Fruit fly (Drosophila melanogaster) whole organism, adult: ENCODE measurements around the gene ebd2.

Experiments used
- CG11617 ChIP-seq: fragments of 200-800 bp; sonication (Bioruptor generic); optimal IDR thresholded peaks from 2 replicates; lab custom pipeline; 2017; ENCODE audit warnings: mild to moderate bottlenecking, missing biosample characterization, missing genetic modification reagents, missing genetic modification characterization
- CG12768 ChIP-seq: fragments of 200-800 bp; sonication (Bioruptor generic); optimal IDR thresholded peaks from 2 replicates; lab custom pipeline; 2017; ENCODE audit warnings: missing biosample characterization, missing genetic modification characterization, mild to moderate bottlenecking, moderate library complexity, missing genetic modification reagents
- CG14711 ChIP-seq: fragments of 200-800 bp; sonication (Bioruptor generic); optimal IDR thresholded peaks from 2 replicates; lab custom pipeline; 2018; ENCODE audit warnings: missing biosample characterization, mild to moderate bottlenecking, missing genetic modification characterization, moderate library complexity
- CG1620 ChIP-seq: fragments of 200-800 bp; sonication (Bioruptor generic); optimal IDR thresholded peaks from 2 replicates; lab custom pipeline; 2016; ENCODE audit warnings: missing biosample characterization, missing genetic modification characterization
- CG33017 ChIP-seq: fragments of 200-800 bp; sonication (Bioruptor generic); optimal IDR thresholded peaks from 2 replicates; lab custom pipeline; 2018; ENCODE audit warnings: missing biosample characterization, mild to moderate bottlenecking, missing genetic modification characterization, moderate library complexity
- CG5204 ChIP-seq: fragments of 200-800 bp; sonication (Bioruptor generic); optimal IDR thresholded peaks from 2 replicates; lab custom pipeline; 2016; ENCODE audit warnings: missing biosample characterization, missing genetic modification characterization
- CG7045 ChIP-seq: fragments of 200-800 bp; sonication (Bioruptor generic); optimal IDR thresholded peaks from 2 replicates; lab custom pipeline; 2017; ENCODE audit warnings: missing biosample characterization, mild to moderate bottlenecking, missing genetic modification characterization
- CG7101 ChIP-seq: fragments of 200-800 bp; sonication (Bioruptor generic); optimal IDR thresholded peaks from 2 replicates; lab custom pipeline; 2018; ENCODE audit warnings: missing biosample characterization, mild to moderate bottlenecking, missing genetic modification characterization, moderate library complexity
- Clk ChIP-seq: fragments of 200-800 bp; sonication (Bioruptor generic); optimal IDR thresholded peaks from 2 replicates; lab custom pipeline; 2017; ENCODE audit warnings: missing biosample characterization, missing genetic modification characterization
- Crg-1 ChIP-seq: fragments of 200-800 bp; sonication (Bioruptor generic); optimal IDR thresholded peaks from 2 replicates; lab custom pipeline; 2016; ENCODE audit warnings: missing biosample characterization, missing genetic modification characterization
- Hr96 ChIP-seq: fragments of 200-800 bp; sonication (Bioruptor generic); optimal IDR thresholded peaks from 2 replicates; lab custom pipeline; 2016; ENCODE audit warnings: missing biosample characterization, missing genetic modification characterization
- Mnt ChIP-seq: fragments of 200-800 bp; sonication (Bioruptor generic); optimal IDR thresholded peaks from 2 replicates; lab custom pipeline; 2016; ENCODE audit warnings: missing biosample characterization, mild to moderate bottlenecking, missing genetic modification characterization
- bab1 ChIP-seq: fragments of 200-800 bp; sonication (Bioruptor generic); optimal IDR thresholded peaks from 3 replicates; lab custom pipeline; 2019; ENCODE audit warnings: missing biosample characterization, mild to moderate bottlenecking, missing genetic modification characterization, moderate library complexity
- cic ChIP-seq: fragments of 200-800 bp; sonication (Bioruptor generic); optimal IDR thresholded peaks from 2 replicates; lab custom pipeline; 2017; ENCODE audit warnings: missing biosample characterization, mild to moderate bottlenecking, missing genetic modification characterization, moderate library complexity
- cnc ChIP-seq, 2 experiments: fragments of >200 bp; optimal IDR thresholded peaks; 2 replicates each; lab custom pipeline; 2017
- kay ChIP-seq: fragments of 200-800 bp; sonication (Bioruptor generic); peaks from one replicate; lab custom pipeline; 2016; ENCODE audit warnings: missing biosample characterization, missing genetic modification characterization, borderline replicate concordance
- ovo ChIP-seq: fragments of 200-800 bp; sonication (Bioruptor generic); optimal IDR thresholded peaks from 2 replicates; lab custom pipeline; 2016; ENCODE audit warnings: missing biosample characterization, missing genetic modification characterization
- pad ChIP-seq: fragments of 200-800 bp; sonication (Bioruptor generic); optimal IDR thresholded peaks from 3 replicates; lab custom pipeline; 2017; ENCODE audit warnings: missing biosample characterization, missing genetic modification characterization, mild to moderate bottlenecking, moderate library complexity, missing genetic modification reagents
- tj ChIP-seq: fragments of 200-800 bp; sonication (Bioruptor generic); optimal IDR thresholded peaks from 3 replicates; lab custom pipeline; 2017; ENCODE audit warnings: missing biosample characterization, mild to moderate bottlenecking, missing genetic modification characterization, moderate library complexity
- toe ChIP-seq: fragments of 200-800 bp; sonication (Bioruptor generic); optimal IDR thresholded peaks from 2 replicates; lab custom pipeline; 2016; ENCODE audit warnings: missing biosample characterization, missing genetic modification characterization

Gene ebd2

DNA sequence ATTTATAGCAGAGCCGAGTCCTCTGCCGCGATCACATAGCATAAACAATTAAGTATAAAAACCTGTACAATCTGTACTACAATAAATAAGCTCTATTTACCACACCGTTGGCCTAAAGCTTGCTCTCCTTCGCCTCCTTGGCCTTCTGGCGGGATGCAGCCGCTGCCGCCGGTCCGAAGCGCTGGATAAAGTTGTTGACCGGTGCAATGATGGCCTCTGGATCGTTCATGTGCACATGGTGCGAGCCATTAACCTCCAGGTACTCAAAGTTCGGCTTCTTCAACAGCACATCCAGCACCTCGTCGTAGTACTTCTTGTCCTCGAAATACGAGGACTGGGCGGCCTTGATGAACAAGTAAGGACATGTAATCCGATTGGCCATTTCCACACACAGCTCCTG is 46.6 kb downstream of the ebd2 start:
- no peak for TF ChIP-seq CG14711
- TF ChIP-seq Hr96 = no peak
- TF ChIP-seq Mnt = no peak
- TF ChIP-seq CG11617 (GFP tag; lab: Kevin White, UChicago) = no peak
- TF ChIP-seq pad = no peak
- no peak for TF ChIP-seq toe
- TF ChIP-seq CG33017 = no peak
- TF ChIP-seq kay (GFP tag; lab: Kevin White, UChicago) = no peak
- no peak for TF ChIP-seq Crg-1
- TF ChIP-seq CG12768 (GFP tag; lab: Kevin White, UChicago) = no peak
- no peak for TF ChIP-seq cnc (optimal IDR thresholded peaks at IDR 0.05; lab: Kevin White, UChicago)
- no peak for TF ChIP-seq CG7101 (tag; lab: Kevin White, UChicago)

DNA sequence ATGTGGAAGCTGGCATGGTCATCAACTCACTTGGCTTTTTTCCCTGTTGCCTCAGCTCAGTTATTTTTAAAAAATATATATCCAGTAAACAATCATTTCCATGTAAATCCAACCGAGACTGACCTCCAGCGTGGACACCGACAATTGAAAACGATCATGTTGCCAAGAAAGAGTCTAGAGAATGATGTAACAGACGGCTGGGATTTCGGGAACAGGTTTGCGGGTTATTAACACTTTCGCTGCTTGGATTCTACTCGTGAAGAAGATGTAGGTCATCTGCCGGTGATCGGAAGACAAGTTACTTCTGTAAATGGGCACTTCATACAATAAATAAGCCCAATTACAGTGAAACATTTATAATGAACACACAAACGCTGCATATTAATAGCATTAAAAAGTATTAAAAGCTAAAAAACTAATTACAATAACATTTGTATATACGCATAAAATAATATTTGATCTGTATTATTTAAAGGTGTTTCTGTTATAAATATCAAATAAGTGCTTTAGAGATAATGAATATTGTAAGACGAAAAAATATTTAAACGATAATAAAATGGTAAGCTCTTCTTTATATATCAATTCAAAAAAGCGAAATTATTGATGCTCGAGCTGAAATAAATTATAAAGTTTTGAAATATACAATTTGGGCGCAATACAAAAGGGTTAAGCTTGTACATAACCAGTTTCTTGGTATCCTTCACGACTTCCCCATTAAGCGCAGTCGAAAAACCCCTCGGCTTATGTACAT is 47.2 kb downstream of the ebd2 start:
- TF ChIP-seq pad (no peak), CG7101 (tag; lab: Kevin White, UChicago) (no peak), toe (no peak), CG5204 (GFP tag; lab: Kevin White, UChicago) (no peak), CG14711 (no peak), kay (GFP tag; lab: Kevin White, UChicago) (no peak), Hr96 (no peak), Crg-1 (no peak), CG11617 (GFP tag; lab: Kevin White, UChicago) (no peak), cnc (optimal IDR thresholded peaks at IDR 0.05; lab: Kevin White, UChicago) (no peak), CG1620 (GFP tag; lab: Kevin White, UChicago) (no peak), CG7045 (GFP tag; lab: Kevin White, UChicago) (no peak), tj (GFP tag; lab: Kevin White, UChicago) (no peak), bab1 (GFP tag; lab: Kevin White, UChicago) (no peak), CG12768 (GFP tag; lab: Kevin White, UChicago) (no peak), Clk (GFP tag; lab: Kevin White, UChicago) (no peak), ovo (GFP tag; lab: Kevin White, UChicago) (no peak), Mnt (no peak), CG33017 (no peak), cic (GFP tag; lab: Kevin White, UChicago) (no peak)

DNA sequence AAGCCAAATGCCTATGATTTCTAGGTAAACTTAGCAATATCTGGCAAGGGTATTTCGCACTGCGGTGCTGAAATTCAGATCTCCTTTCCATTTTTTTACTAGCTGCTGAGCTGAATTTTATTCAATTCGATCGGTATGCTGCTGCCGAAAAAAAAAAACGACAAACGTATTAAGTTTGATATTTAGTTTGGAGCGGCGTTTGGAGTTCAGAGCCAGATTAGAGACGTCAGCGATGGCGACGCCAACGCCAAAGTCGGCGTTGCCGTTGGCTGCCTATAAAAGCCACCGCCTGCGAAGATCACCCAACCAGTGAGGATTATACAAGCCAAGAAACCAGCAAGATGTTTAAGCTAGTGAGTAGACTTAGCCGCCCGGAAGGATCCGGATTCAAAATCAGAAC is 48.8 kb downstream of the ebd2 start, which contains the start of gene Cpr78Cc:
Gene Cpr78Cc (plus strand): TSS at position 301 of the 400 bp plus-strand sequence.
- TF ChIP-seq cic (GFP tag; lab: Kevin White, UChicago) = no peak
- no peak for TF ChIP-seq toe
- no peak for TF ChIP-seq CG1620 (GFP tag; lab: Kevin White, UChicago)
- no peak for TF ChIP-seq ovo (GFP tag; lab: Kevin White, UChicago)
- no peak for TF ChIP-seq CG11617 (GFP tag; lab: Kevin White, UChicago)
- no peak for TF ChIP-seq CG33017
- TF ChIP-seq kay (GFP tag; lab: Kevin White, UChicago) = no peak
- no peak for TF ChIP-seq Crg-1
- TF ChIP-seq Hr96 = no peak
- TF ChIP-seq bab1 (GFP tag; lab: Kevin White, UChicago) = no peak
- TF ChIP-seq CG7045 (GFP tag; lab: Kevin White, UChicago) = no peak
- TF ChIP-seq cnc (optimal IDR thresholded peaks at IDR 0.05; lab: Kevin White, UChicago) = no peak
- TF ChIP-seq pad = no peak
- no peak for TF ChIP-seq CG12768 (GFP tag; lab: Kevin White, UChicago)
- no peak for TF ChIP-seq CG14711
- TF ChIP-seq Clk (GFP tag; lab: Kevin White, UChicago) = no peak

DNA sequence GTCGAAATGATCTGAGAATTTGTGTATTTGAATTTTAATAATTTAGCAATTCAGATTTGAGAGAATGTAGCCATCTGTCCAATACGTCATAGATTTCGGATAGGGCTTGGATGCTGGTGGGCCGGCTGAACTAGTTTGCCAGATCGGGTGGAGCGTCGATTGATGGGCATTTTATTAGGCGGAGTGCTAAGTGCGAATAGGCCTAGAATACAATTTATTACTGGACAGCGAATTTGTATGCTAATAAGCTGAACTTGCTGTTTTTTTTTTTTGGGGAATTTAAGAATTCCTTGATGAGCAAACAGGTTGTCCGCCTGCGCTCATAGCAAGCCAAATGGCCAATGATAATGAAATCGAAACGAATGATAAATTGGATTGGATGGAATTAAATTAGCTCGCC is 49.9 kb downstream of the ebd2 start:
- TF ChIP-seq cnc (optimal IDR thresholded peaks at IDR 0.05; lab: Kevin White, UChicago) = no peak
- no peak for TF ChIP-seq Clk (GFP tag; lab: Kevin White, UChicago)
- no peak for TF ChIP-seq CG5204 (GFP tag; lab: Kevin White, UChicago)
- no peak for TF ChIP-seq bab1 (GFP tag; lab: Kevin White, UChicago)
- TF ChIP-seq CG7045 (GFP tag; lab: Kevin White, UChicago) = no peak
- TF ChIP-seq tj (GFP tag; lab: Kevin White, UChicago) = no peak
- no peak for TF ChIP-seq CG1620 (GFP tag; lab: Kevin White, UChicago)
- TF ChIP-seq Hr96 = no peak
- TF ChIP-seq Crg-1 = no peak
- TF ChIP-seq CG33017 = no peak
- no peak for TF ChIP-seq CG7101 (tag; lab: Kevin White, UChicago)
- no peak for TF ChIP-seq cic (GFP tag; lab: Kevin White, UChicago)

DNA sequence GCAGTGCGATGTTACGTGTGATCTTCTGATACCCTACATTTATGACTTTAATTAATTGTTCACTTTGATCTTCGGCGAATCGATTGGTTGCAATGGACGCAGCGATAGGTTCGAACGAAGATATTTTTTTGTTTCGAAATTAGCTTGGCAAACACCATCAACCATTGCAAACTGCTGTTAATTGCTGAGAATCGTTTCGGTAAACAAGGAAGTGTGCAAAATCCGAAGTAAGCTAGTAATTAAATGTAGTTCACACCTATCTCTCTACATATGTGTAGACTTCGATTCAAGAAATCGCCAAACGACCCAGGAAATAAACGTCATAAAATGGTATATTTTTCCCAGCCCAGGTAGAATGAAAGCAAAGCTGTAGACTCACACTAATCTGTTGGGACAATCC is 50.7 kb downstream of the ebd2 start, which contains the start of gene CG43702:
Gene CG43702 (plus strand): TSS at position 301 of the 400 bp plus-strand sequence.
- TF ChIP-seq CG33017 = no peak
- no peak for TF ChIP-seq kay (GFP tag; lab: Kevin White, UChicago)
- TF ChIP-seq CG11617 (GFP tag; lab: Kevin White, UChicago) = no peak
- no peak for TF ChIP-seq CG7101 (tag; lab: Kevin White, UChicago)
- TF ChIP-seq pad = no peak
- no peak for TF ChIP-seq CG5204 (GFP tag; lab: Kevin White, UChicago)
- no peak for TF ChIP-seq CG7045 (GFP tag; lab: Kevin White, UChicago)
- TF ChIP-seq toe = no peak
- no peak for TF ChIP-seq CG1620 (GFP tag; lab: Kevin White, UChicago)
- TF ChIP-seq bab1 (GFP tag; lab: Kevin White, UChicago) = no peak
- TF ChIP-seq Crg-1 = no peak
- no peak for TF ChIP-seq ovo (GFP tag; lab: Kevin White, UChicago)
- no peak for TF ChIP-seq Mnt
- TF ChIP-seq Clk (GFP tag; lab: Kevin White, UChicago) = no peak
- TF ChIP-seq Hr96 = no peak
- no peak for TF ChIP-seq cic (GFP tag; lab: Kevin White, UChicago)
- TF ChIP-seq cnc (optimal IDR thresholded peaks at IDR 0.05; lab: Kevin White, UChicago) = no peak

DNA sequence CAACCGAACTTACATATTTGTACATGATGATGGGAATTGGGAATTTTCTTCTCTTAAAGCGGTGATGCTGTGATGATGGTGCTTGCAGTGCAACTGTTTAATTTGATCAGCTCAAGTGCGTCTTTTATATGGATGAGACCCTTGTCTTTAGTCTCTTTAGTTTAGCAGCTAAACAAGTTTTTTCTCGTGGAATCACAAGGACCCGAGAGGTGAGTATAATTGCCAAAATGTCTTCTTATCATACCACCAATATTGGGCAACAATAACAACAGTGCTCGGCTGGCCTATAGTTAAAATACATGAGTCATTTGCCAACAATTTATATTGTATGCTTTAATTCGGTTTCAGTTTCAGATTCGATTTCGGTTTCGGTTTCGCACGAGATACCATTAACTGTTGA is 51.4 kb downstream of the ebd2 start, which contains the start of gene Edg78E:
Gene Edg78E (minus strand): TSS at position 101 of the 400 bp plus-strand sequence.
- no peak for TF ChIP-seq bab1 (GFP tag; lab: Kevin White, UChicago)
